Worm (Caenorhabditis elegans) whole organism, L3 larva: ENCODE measurements around the gene Y49F6B.20.

ENCODE experiments used
- R02D3.7 ChIP-seq: fragments of 150-350 bp; optimal IDR thresholded peaks from 2 replicates; lab custom pipeline; 2014; ENCODE audit warnings: missing biosample characterization, missing genetic modification characterization
- nhr-76 ChIP-seq: fragments of 150-350 bp; sonication (generic microtip); optimal IDR thresholded peaks from 5 replicates; lab custom pipeline; 2014; ENCODE audit warnings: missing biosample characterization, missing genetic modification characterization

DNA sequence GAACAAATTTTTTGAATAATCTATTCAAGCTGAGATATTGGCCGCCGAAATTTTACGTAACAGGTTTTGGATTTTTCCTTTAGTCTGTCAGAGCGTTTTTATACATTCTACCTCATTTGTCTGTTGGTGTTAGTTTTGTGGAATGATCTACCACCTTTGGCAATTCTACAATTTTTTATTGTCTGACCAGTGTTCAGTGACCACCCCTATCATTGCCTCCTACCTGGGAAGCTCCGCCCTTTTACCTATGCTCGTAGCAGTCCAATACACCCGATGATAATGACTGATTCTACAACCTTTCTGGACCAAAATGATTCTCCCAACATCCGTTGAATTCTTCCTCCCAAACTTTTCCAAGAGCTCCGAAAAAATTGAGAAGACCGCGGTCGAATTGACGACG, 3.3 kb upstream of the Y49F6B.20 start, which contains the start of gene sdz-32:
- TF ChIP-seq nhr-76 (tag; lab: Kevin White, UChicago): no peak
- TF ChIP-seq R02D3.7 (tag; lab: Kevin White, UChicago): no peak
